Worm (Caenorhabditis elegans) whole organism, L4 larva: ENCODE data around the gene clh-5.

Source experiments
- D1046.2 ChIP-seq: fragments of 200-800 bp; sonication (Bioruptor generic); IDR thresholded peaks from 2 replicates; pipeline ENCODE4 v1.3.6; 2022; ENCODE audit warnings: missing genetic modification characterization, missing compliant biosample characterization
- F37D6.2 ChIP-seq: sonication (generic microtip); optimal IDR thresholded peaks from 2 replicates; lab custom pipeline; 2016; ENCODE audit warnings: mild to moderate bottlenecking, missing genetic modification characterization, missing compliant biosample characterization
- F44E2.7 ChIP-seq: fragments of 200-800 bp; sonication (Bioruptor generic); IDR thresholded peaks from 2 replicates; pipeline ENCODE4 v2.1.2; 2022; ENCODE audit warnings: missing genetic modification characterization, missing compliant biosample characterization
- F49E8.2 ChIP-seq: sonication (generic microtip); optimal IDR thresholded peaks from 2 replicates; lab custom pipeline; 2016; ENCODE audit warnings: missing compliant biosample characterization, mild to moderate bottlenecking, missing genetic modification characterization, borderline replicate concordance
- T26A8.4 ChIP-seq: fragments of 200-800 bp; sonication (Bioruptor generic); IDR thresholded peaks from 2 replicates; pipeline ENCODE4 v1.3.6; 2022; ENCODE audit warnings: missing genetic modification characterization, missing compliant biosample characterization
- Y105C5A.15 ChIP-seq: fragments of 200-800 bp; sonication (Bioruptor generic); IDR thresholded peaks from 2 replicates; pipeline ENCODE4 v1.3.6; 2022; ENCODE audit warnings: missing genetic modification characterization, missing compliant biosample characterization
- Y48G9A.11 ChIP-seq: fragments of 200-800 bp; sonication (Bioruptor generic); IDR thresholded peaks from 2 replicates; pipeline ENCODE4 v1.3.6; 2022; ENCODE audit warnings: missing genetic modification reagents, missing genetic modification characterization, missing compliant biosample characterization
- Y75B8A.6 ChIP-seq: fragments of 200-800 bp; sonication (Bioruptor generic); IDR thresholded peaks from 2 replicates; pipeline ENCODE4 v1.3.6; 2022; ENCODE audit warnings: missing genetic modification reagents, missing genetic modification characterization, missing compliant biosample characterization
- aly-2 ChIP-seq: sonication (generic microtip); optimal IDR thresholded peaks from 2 replicates; lab custom pipeline; 2018; ENCODE audit warnings: missing biosample characterization, missing genetic modification characterization
- ama-1 ChIP-seq: fragments of 150-350 bp; optimal IDR thresholded peaks from 2 replicates; lab custom pipeline; 2014; ENCODE audit warnings: inconsistent platforms, mixed read lengths
- arid-1 ChIP-seq: fragments of 200-800 bp; sonication (Bioruptor generic); conservative IDR thresholded peaks from 2 replicates; pipeline ENCODE4 v1.3.6; 2022; ENCODE audit warnings: missing genetic modification reagents, missing genetic modification characterization, missing compliant biosample characterization
- ceh-32 ChIP-seq: sonication (generic microtip); optimal IDR thresholded peaks from 2 replicates; lab custom pipeline; 2016; ENCODE audit warnings: mild to moderate bottlenecking, missing genetic modification characterization, missing compliant biosample characterization; ENCODE audit not compliant: poor library complexity
- ceh-44 ChIP-seq: fragments of 200-800 bp; sonication (Bioruptor generic); IDR thresholded peaks from 2 replicates; pipeline ENCODE4 v1.3.6; 2022; ENCODE audit warnings: missing genetic modification reagents, missing genetic modification characterization, missing compliant biosample characterization
- ces-1 ChIP-seq: fragments of 150-350 bp; sonication (generic microtip); optimal IDR thresholded peaks from 4 replicates; lab custom pipeline; 2014; ENCODE audit warnings: missing biosample characterization, missing genetic modification reagents, missing genetic modification characterization
- daf-12 ChIP-seq: fragments of 150-350 bp; optimal IDR thresholded peaks from 2 replicates; lab custom pipeline; 2014; ENCODE audit warnings: missing biosample characterization, missing genetic modification reagents, missing genetic modification characterization
- daf-16 ChIP-seq, 3 experiments: sonication (generic microtip); optimal IDR thresholded peaks; 2 replicates each; lab custom pipeline; 2016 to 2017; ENCODE audit warnings: missing genetic modification characterization in 3 of 3, missing genetic modification reagents in 3 of 3, mild to moderate bottlenecking in 2 of 3, missing compliant biosample characterization in 2 of 3, missing biosample characterization in 1 of 3, moderate library complexity in 1 of 3
- daf-19 ChIP-seq: fragments of 200-800 bp; sonication (Bioruptor generic); conservative IDR thresholded peaks from 2 replicates; pipeline ENCODE4 v1.3.6; 2022; ENCODE audit warnings: missing genetic modification characterization, missing compliant biosample characterization
- daf-8 ChIP-seq: fragments of 200-800 bp; sonication (Bioruptor generic); IDR thresholded peaks from 2 replicates; pipeline ENCODE4 v1.3.6; 2022; ENCODE audit warnings: missing genetic modification characterization, missing compliant biosample characterization
- dmd-6 ChIP-seq: fragments of 200-800 bp; sonication (Bioruptor generic); IDR thresholded peaks from 2 replicates; pipeline ENCODE4 v1.3.6; 2022; ENCODE audit warnings: missing genetic modification reagents, missing genetic modification characterization, missing compliant biosample characterization
- gei-8 ChIP-seq: fragments of 200-800 bp; sonication (Bioruptor generic); optimal IDR thresholded peaks from 2 replicates; lab custom pipeline; 2018; ENCODE audit warnings: mild to moderate bottlenecking, missing genetic modification characterization, missing compliant biosample characterization
- hlh-11 ChIP-seq: fragments of 200-800 bp; sonication (Bioruptor generic); optimal IDR thresholded peaks from 2 replicates; lab custom pipeline; 2018; ENCODE audit warnings: mild to moderate bottlenecking, missing genetic modification characterization, missing compliant biosample characterization
- hlh-30 ChIP-seq: sonication (generic microtip); optimal IDR thresholded peaks from 2 replicates; lab custom pipeline; 2017; ENCODE audit warnings: antibody characterized with exemption, mild to moderate bottlenecking, missing genetic modification characterization, missing compliant biosample characterization; ENCODE audit not compliant: insufficient read depth
- hmg-1.1 ChIP-seq: fragments of 200-800 bp; sonication (Bioruptor generic); IDR thresholded peaks from 2 replicates; pipeline ENCODE4 v1.3.6; 2022; ENCODE audit warnings: missing genetic modification reagents, missing genetic modification characterization, missing compliant biosample characterization
- jun-1 ChIP-seq: fragments of 150-350 bp; optimal IDR thresholded peaks from 2 replicates; lab custom pipeline; 2014; ENCODE audit warnings: missing biosample characterization, missing genetic modification reagents, missing genetic modification characterization
- lin-1 ChIP-seq: fragments of 200-800 bp; sonication (Bioruptor generic); IDR thresholded peaks from 2 replicates; pipeline ENCODE4 v1.3.6; 2022; ENCODE audit warnings: missing genetic modification reagents, missing genetic modification characterization, missing compliant biosample characterization
- lin-39 ChIP-seq: fragments of 150-350 bp; optimal IDR thresholded peaks from 2 replicates; lab custom pipeline; 2014; ENCODE audit warnings: missing biosample characterization, missing genetic modification reagents, missing genetic modification characterization
- lir-3 ChIP-seq: sonication (generic microtip); optimal IDR thresholded peaks from 2 replicates; lab custom pipeline; 2016; ENCODE audit warnings: mild to moderate bottlenecking, missing genetic modification characterization, missing compliant biosample characterization
- lsy-2 ChIP-seq, 2 experiments: fragments of 150-350 bp in 1 of 2; sonication (generic microtip) in 1 of 2; optimal IDR thresholded peaks; 2 replicates each; lab custom pipeline; 2014 to 2017; ENCODE audit warnings: missing biosample characterization in 2 of 2, missing genetic modification characterization in 2 of 2
- mdl-1 ChIP-seq, 2 experiments: fragments of 150-350 bp in 1 of 2; sonication (generic microtip) in 1 of 2; optimal IDR thresholded peaks; 2 replicates each; lab custom pipeline; 2014 to 2017; ENCODE audit warnings: missing biosample characterization in 2 of 2, missing genetic modification characterization in 2 of 2
- mdt-29 ChIP-seq: fragments of 200-800 bp; sonication (Bioruptor generic); IDR thresholded peaks from 2 replicates; pipeline ENCODE4 v1.3.6; 2022; ENCODE audit warnings: missing genetic modification reagents, missing genetic modification characterization, missing compliant biosample characterization
- mep-1 ChIP-seq: fragments of 150-350 bp; sonication (generic microtip); optimal IDR thresholded peaks from 3 replicates; lab custom pipeline; 2014; ENCODE audit warnings: missing biosample characterization, missing genetic modification characterization
- mes-2 ChIP-seq: sonication (generic microtip); optimal IDR thresholded peaks from 2 replicates; lab custom pipeline; 2016; ENCODE audit warnings: missing genotype, mild to moderate bottlenecking, missing genetic modification characterization, missing compliant biosample characterization; ENCODE audit not compliant: poor library complexity, severe bottlenecking
- nhr-102 ChIP-seq: sonication (generic microtip); optimal IDR thresholded peaks from 2 replicates; lab custom pipeline; 2016; ENCODE audit warnings: mild to moderate bottlenecking, missing genetic modification characterization, moderate library complexity, missing compliant biosample characterization
- nhr-111 ChIP-seq: fragments of 200-800 bp; sonication (Bioruptor generic); optimal IDR thresholded peaks from 2 replicates; lab custom pipeline; 2018; ENCODE audit warnings: mild to moderate bottlenecking, missing genetic modification characterization, missing compliant biosample characterization
- nhr-237 ChIP-seq: sonication (generic microtip); optimal IDR thresholded peaks from 2 replicates; lab custom pipeline; 2017; ENCODE audit warnings: missing biosample characterization, missing genetic modification characterization
- nhr-25 ChIP-seq: sonication (generic microtip); optimal IDR thresholded peaks from 2 replicates; lab custom pipeline; 2017; ENCODE audit warnings: missing genetic modification characterization, mild to moderate bottlenecking, missing compliant biosample characterization, antibody characterized with exemption, moderate library complexity, borderline replicate concordance; ENCODE audit not compliant: insufficient read depth
- nhr-41 ChIP-seq: fragments of 200-800 bp; sonication (Bioruptor generic); IDR thresholded peaks from 2 replicates; pipeline ENCODE4 v1.3.6; 2022; ENCODE audit warnings: missing genetic modification reagents, missing genetic modification characterization, missing compliant biosample characterization
- nhr-48 ChIP-seq: sonication (generic microtip); optimal IDR thresholded peaks from 2 replicates; lab custom pipeline; 2016; ENCODE audit warnings: mild to moderate bottlenecking, missing genetic modification characterization, missing compliant biosample characterization
- pha-4 ChIP-seq, 2 experiments: fragments of 150-350 bp in 1 of 2; fragments of 200-800 bp in 1 of 2; sonication (Bioruptor generic) in 1 of 2; IDR thresholded peaks in 1 of 2; optimal IDR thresholded peaks in 1 of 2; 2 replicates each; pipeline versions ENCODE4 v1.3.6 to Lab custom; 2014 to 2022; ENCODE audit warnings: missing genetic modification characterization in 2 of 2, missing genetic modification reagents in 2 of 2, missing biosample characterization in 1 of 2, missing compliant biosample characterization in 1 of 2
- set-16 ChIP-seq: fragments of 200-800 bp; sonication (Bioruptor generic); IDR thresholded peaks from 2 replicates; pipeline ENCODE4 v1.3.6; 2022; ENCODE audit warnings: missing genetic modification reagents, missing genetic modification characterization, missing compliant biosample characterization
- spr-3 ChIP-seq: fragments of 200-800 bp; sonication (Bioruptor generic); optimal IDR thresholded peaks from 2 replicates; lab custom pipeline; 2018; ENCODE audit warnings: mild to moderate bottlenecking, missing genetic modification characterization, missing compliant biosample characterization
- unc-130 ChIP-seq: sonication (generic microtip); optimal IDR thresholded peaks from 2 replicates; lab custom pipeline; 2016; ENCODE audit warnings: missing genetic modification reagents, missing genetic modification characterization, missing compliant biosample characterization
- unc-62 ChIP-seq, 3 experiments: fragments of 150-350 bp in 1 of 3; sonication (generic microtip); optimal IDR thresholded peaks in 2 of 3; peaks in 1 of 3; 1 replicate in 1 of 3; 2 replicates in 2 of 3; lab custom pipeline; 2014 to 2017; ENCODE audit warnings: missing biosample characterization in 3 of 3, missing genetic modification characterization in 3 of 3, missing genetic modification reagents in 3 of 3, missing genotype in 1 of 3
- vab-7 ChIP-seq: fragments of 200-800 bp; sonication (Bioruptor generic); IDR thresholded peaks from 2 replicates; pipeline ENCODE4 v1.3.6; 2022; ENCODE audit warnings: missing genetic modification reagents, missing genetic modification characterization, missing compliant biosample characterization
- zag-1 ChIP-seq: fragments of 150-350 bp; optimal IDR thresholded peaks from 2 replicates; lab custom pipeline; 2014; ENCODE audit warnings: missing biosample characterization, missing genetic modification characterization
- zfp-2 ChIP-seq: sonication (generic microtip); optimal IDR thresholded peaks from 2 replicates; lab custom pipeline; 2016; ENCODE audit warnings: mild to moderate bottlenecking, missing genetic modification characterization, missing compliant biosample characterization
- zip-11 ChIP-seq: fragments of 200-800 bp; sonication (Bioruptor generic); IDR thresholded peaks from 2 replicates; pipeline ENCODE4 v1.3.6; 2022; ENCODE audit warnings: missing genetic modification characterization, missing compliant biosample characterization
- ztf-7 ChIP-seq: fragments of 150-350 bp; optimal IDR thresholded peaks from 2 replicates; lab custom pipeline; 2014; ENCODE audit warnings: missing biosample characterization, missing genetic modification characterization

clh-5 gene

ce11 chrII:9112851-9113250 lies 14.4 kb upstream of the clh-5 start, which contains the start of gene jun-1 (continued):
- peak; percentile 93 for TF ChIP-seq mep-1 (tag; lab: Kevin White, UChicago)
- peak; percentile 46 for TF ChIP-seq nhr-102
- peak; percentile 95 for TF ChIP-seq hlh-30 (tag; lab: Kevin White, UChicago)
- TF ChIP-seq Y105C5A.15 (GFP tag; lab: Robert Waterston, UW) = no peak
- no peak for TF ChIP-seq ztf-7 (tag; lab: Kevin White, UChicago)
- TF ChIP-seq mdt-29 (GFP tag; lab: Robert Waterston, UW) = 0 out of 2 replicates have a peak, but pooled peaks have one; percentile 40
- no peak for TF ChIP-seq daf-19 (GFP tag; lab: Robert Waterston, UW)
- TF ChIP-seq ces-1 = no peak
- no peak for TF ChIP-seq ama-1 (lab: Kevin White, UChicago)
- TF ChIP-seq zfp-2 = no peak
- no peak for TF ChIP-seq spr-3 (GFP tag; lab: Kevin White, UChicago)
- no peak for TF ChIP-seq F44E2.7
- TF ChIP-seq vab-7 (GFP tag; lab: Robert Waterston, UW) = no peak
- peak; percentile 47 for TF ChIP-seq mes-2 (tag; lab: Kevin White, UChicago)
- TF ChIP-seq zip-11 (GFP tag; lab: Robert Waterston, UW) = no peak
- TF ChIP-seq ceh-32 (tag; lab: Kevin White, UChicago) = no peak
- TF ChIP-seq unc-62 (GFP tag; optimal IDR thresholded peaks at IDR 0.05 in 1 of 2; lab: Kevin White, UChicago) = peak in 1 of 2 experiments; percentile 100
- no peak for TF ChIP-seq unc-62 (tag; optimal IDR thresholded peaks at IDR 0.05; lab: Kevin White, UChicago)
- TF ChIP-seq unc-130 (GFP tag; lab: Kevin White, UChicago) = no peak
- TF ChIP-seq nhr-25 = peak; percentile 45
- TF ChIP-seq nhr-48 = peak; percentile 73
- TF ChIP-seq lin-1 (GFP tag; lab: Robert Waterston, UW) = no peak
- TF ChIP-seq lsy-2 (tag; optimal IDR thresholded peaks at IDR 0.05; lab: Kevin White, UChicago) = peak; percentile 70 to 89
- peak in 1 of 2 experiments; percentile 72 for TF ChIP-seq mdl-1 (tag; optimal IDR thresholded peaks at IDR 0.05; lab: Kevin White, UChicago)
- no peak for TF ChIP-seq daf-8 (GFP tag; lab: Robert Waterston, UW)
- peak; percentile 91 for TF ChIP-seq hlh-11
- no peak for TF ChIP-seq lin-39 (tag; lab: Kevin White, UChicago)
- TF ChIP-seq hmg-1.1 (GFP tag; lab: Robert Waterston, UW) = peak; percentile 67; the same call in 1 of the 2 replicates
- TF ChIP-seq gei-8 (GFP tag; lab: Kevin White, UChicago) = no peak
- TF ChIP-seq D1046.2 = no peak
- TF ChIP-seq F37D6.2 = peak; percentile 38
- TF ChIP-seq ceh-44 (GFP tag; lab: Robert Waterston, UW) = no peak
- TF ChIP-seq zag-1 (tag; lab: Kevin White, UChicago) = no peak
- no peak for TF ChIP-seq daf-12 (tag; lab: Kevin White, UChicago)
- no peak for TF ChIP-seq T26A8.4
- peak; percentile 74 for TF ChIP-seq dmd-6
- TF ChIP-seq aly-2 (tag; lab: Kevin White, UChicago) = no peak
- TF ChIP-seq nhr-111 (GFP tag; lab: Kevin White, UChicago) = no peak
- TF ChIP-seq F49E8.2 (tag; lab: Kevin White, UChicago) = no peak
- 0 out of 2 replicates have a peak, but pooled peaks have one; percentile 22 for TF ChIP-seq pha-4 (GFP tag; IDR thresholded peaks at IDR 0.05; lab: Robert Waterston, UW)
- no peak for TF ChIP-seq pha-4 (tag; optimal IDR thresholded peaks at IDR 0.05; lab: Kevin White, UChicago)
- TF ChIP-seq set-16 (GFP tag; lab: Robert Waterston, UW) = peak; percentile 41
- no peak for TF ChIP-seq jun-1
- no peak for TF ChIP-seq Y75B8A.6 (GFP tag; lab: Robert Waterston, UW)
- peak in 1 of 2 experiments; percentile 68 for TF ChIP-seq daf-16 (GFP tag; optimal IDR thresholded peaks at IDR 0.05; lab: Kevin White, UChicago)
- peak; percentile 23 for TF ChIP-seq daf-16 (tag; optimal IDR thresholded peaks at IDR 0.05; lab: Kevin White, UChicago)
- TF ChIP-seq lir-3 (tag; lab: Kevin White, UChicago) = no peak
- TF ChIP-seq Y48G9A.11 = no peak
- TF ChIP-seq arid-1 (GFP tag; lab: Robert Waterston, UW) = no peak
- TF ChIP-seq nhr-237 (tag; lab: Kevin White, UChicago) = peak; percentile 25
- TF ChIP-seq nhr-41 (GFP tag; lab: Robert Waterston, UW) = no peak
